Worm (Caenorhabditis elegans) whole organism, mixed stage, embryonic: ENCODE results near the gene lgc-25.

Experiments used
- M03D4.4 ChIP-seq: sonication (generic microtip); optimal IDR thresholded peaks from 2 replicates; lab custom pipeline; 2017; ENCODE audit warnings: mild to moderate bottlenecking, missing genetic modification characterization, missing compliant biosample characterization
- bed-3 ChIP-seq: fragments of 200-800 bp; sonication (Bioruptor generic); optimal IDR thresholded peaks from 3 replicates; lab custom pipeline; 2018; ENCODE audit warnings: mild to moderate bottlenecking, missing genetic modification characterization, moderate library complexity, missing compliant biosample characterization
- blmp-1 ChIP-seq: fragments of 150-350 bp; optimal IDR thresholded peaks from 2 replicates; lab custom pipeline; 2014; ENCODE audit warnings: missing biosample characterization, missing genetic modification characterization
- ceh-39 ChIP-seq: fragments of 150-350 bp; optimal IDR thresholded peaks from 2 replicates; lab custom pipeline; 2014; ENCODE audit warnings: missing biosample characterization, missing genetic modification characterization
- ceh-43 ChIP-seq: fragments of 200-800 bp; sonication (Bioruptor generic); optimal IDR thresholded peaks from 2 replicates; lab custom pipeline; 2018; ENCODE audit warnings: mild to moderate bottlenecking, missing genetic modification characterization, moderate library complexity, missing compliant biosample characterization
- ceh-83 ChIP-seq: fragments of 200-800 bp; sonication (Bioruptor generic); optimal IDR thresholded peaks from 2 replicates; lab custom pipeline; 2018; ENCODE audit warnings: mild to moderate bottlenecking, missing genetic modification characterization, missing compliant biosample characterization
- ces-1 ChIP-seq: fragments of 150-350 bp; optimal IDR thresholded peaks from 2 replicates; lab custom pipeline; 2014; ENCODE audit warnings: missing biosample characterization, missing genetic modification reagents, missing genetic modification characterization
- cnd-1 ChIP-seq: fragments of 200-800 bp; sonication (Bioruptor generic); optimal IDR thresholded peaks from 2 replicates; lab custom pipeline; 2018; ENCODE audit warnings: mild to moderate bottlenecking, missing genetic modification characterization, missing compliant biosample characterization
- drap-1 ChIP-seq: fragments of 200-800 bp; sonication (Bioruptor generic); optimal IDR thresholded peaks from 3 replicates; lab custom pipeline; 2018; ENCODE audit warnings: mild to moderate bottlenecking, missing genetic modification characterization, missing compliant biosample characterization
- elt-1 ChIP-seq: sonication (generic microtip); optimal IDR thresholded peaks from 2 replicates; lab custom pipeline; 2017; ENCODE audit warnings: missing genetic modification characterization, mild to moderate bottlenecking, missing compliant biosample characterization, antibody characterized with exemption, moderate library complexity, borderline replicate concordance; ENCODE audit not compliant: insufficient read depth
- flh-1 ChIP-seq: fragments of 200-800 bp; sonication (Bioruptor generic); optimal IDR thresholded peaks from 2 replicates; lab custom pipeline; 2018; ENCODE audit warnings: mild to moderate bottlenecking, missing genetic modification characterization, moderate library complexity, missing compliant biosample characterization
- ham-2 ChIP-seq: fragments of 200-800 bp; sonication (Bioruptor generic); optimal IDR thresholded peaks from 2 replicates; lab custom pipeline; 2018; ENCODE audit warnings: mild to moderate bottlenecking, missing genetic modification characterization, missing compliant biosample characterization
- hlh-1 ChIP-seq: fragments of 150-350 bp; optimal IDR thresholded peaks from 2 replicates; lab custom pipeline; 2014; ENCODE audit warnings: missing biosample characterization, missing genetic modification reagents, missing genetic modification characterization
- lin-13 ChIP-seq: fragments of 150-350 bp; optimal IDR thresholded peaks from 2 replicates; lab custom pipeline; 2014; ENCODE audit warnings: missing biosample characterization, missing genetic modification characterization
- lin-32 ChIP-seq: fragments of 200-800 bp; sonication (Bioruptor generic); optimal IDR thresholded peaks from 2 replicates; lab custom pipeline; 2018; ENCODE audit warnings: mild to moderate bottlenecking, missing genetic modification characterization, missing compliant biosample characterization
- lsy-2 ChIP-seq: fragments of 150-350 bp; optimal IDR thresholded peaks from 2 replicates; lab custom pipeline; 2014; ENCODE audit warnings: missing biosample characterization, missing genetic modification characterization
- mab-5 ChIP-seq: fragments of 150-350 bp; optimal IDR thresholded peaks from 2 replicates; lab custom pipeline; 2014; ENCODE audit warnings: missing biosample characterization, missing genetic modification characterization
- mep-1 ChIP-seq: fragments of 150-350 bp; optimal IDR thresholded peaks from 2 replicates; lab custom pipeline; 2017; ENCODE audit warnings: missing biosample characterization, missing genetic modification reagents, missing genetic modification characterization, inconsistent platforms
- mls-2 ChIP-seq: sonication (generic microtip); optimal IDR thresholded peaks from 2 replicates; lab custom pipeline; 2016; ENCODE audit warnings: mild to moderate bottlenecking, missing genetic modification characterization, moderate library complexity, missing compliant biosample characterization
- nhr-12 ChIP-seq: fragments of 150-350 bp; optimal IDR thresholded peaks from 2 replicates; lab custom pipeline; 2014; ENCODE audit warnings: missing biosample characterization, missing genetic modification characterization
- nhr-2 ChIP-seq: fragments of 150-350 bp; optimal IDR thresholded peaks from 2 replicates; lab custom pipeline; 2014; ENCODE audit warnings: missing biosample characterization, missing genetic modification characterization
- nhr-237 ChIP-seq: fragments of 150-350 bp; optimal IDR thresholded peaks from 2 replicates; lab custom pipeline; 2014; ENCODE audit warnings: missing biosample characterization, missing genetic modification characterization
- nhr-28 ChIP-seq: fragments of 150-350 bp; optimal IDR thresholded peaks from 2 replicates; lab custom pipeline; 2014; ENCODE audit warnings: missing biosample characterization, missing genetic modification characterization
- nhr-76 ChIP-seq: sonication (generic microtip); optimal IDR thresholded peaks from 2 replicates; lab custom pipeline; 2017; ENCODE audit warnings: missing biosample characterization, missing genetic modification characterization
- pha-4 ChIP-seq: fragments of 150-350 bp; optimal IDR thresholded peaks from 2 replicates; lab custom pipeline; 2018; ENCODE audit warnings: missing biosample characterization, missing genetic modification reagents, missing genetic modification characterization
- sem-2 ChIP-seq: fragments of 200-800 bp; sonication (Bioruptor generic); optimal IDR thresholded peaks from 2 replicates; lab custom pipeline; 2018; ENCODE audit warnings: mild to moderate bottlenecking, missing genetic modification characterization, missing compliant biosample characterization
- snpc-4 ChIP-seq: fragments of 150-350 bp; optimal IDR thresholded peaks from 2 replicates; lab custom pipeline; 2014; ENCODE audit warnings: missing biosample characterization, missing genetic modification characterization
- sptf-1 ChIP-seq: sonication (generic microtip); optimal IDR thresholded peaks from 2 replicates; lab custom pipeline; 2017; ENCODE audit warnings: mild to moderate bottlenecking, missing genetic modification characterization, moderate library complexity, missing compliant biosample characterization
- tbx-8 ChIP-seq: fragments of 200-800 bp; sonication (Bioruptor generic); optimal IDR thresholded peaks from 2 replicates; lab custom pipeline; 2018; ENCODE audit warnings: mild to moderate bottlenecking, missing genetic modification characterization, moderate library complexity, missing compliant biosample characterization
- unc-39 ChIP-seq: fragments of 150-350 bp; optimal IDR thresholded peaks from 2 replicates; lab custom pipeline; 2014; ENCODE audit warnings: missing biosample characterization, missing genetic modification characterization
- unc-62 ChIP-seq: fragments of 150-350 bp; optimal IDR thresholded peaks from 2 replicates; lab custom pipeline; 2014; ENCODE audit warnings: missing biosample characterization, missing genetic modification reagents, missing genetic modification characterization
- zip-8 ChIP-seq: fragments of 150-350 bp; optimal IDR thresholded peaks from 2 replicates; lab custom pipeline; 2014; ENCODE audit warnings: missing biosample characterization, missing genetic modification characterization
- ztf-11 ChIP-seq: fragments of 150-350 bp; optimal IDR thresholded peaks from 2 replicates; lab custom pipeline; 2014; ENCODE audit warnings: missing biosample characterization, missing genetic modification characterization

Gene lgc-25

ce11 chrX:14186466-14186865 lies 24.9 kb upstream of the lgc-25 start, which contains the start of gene ceh-36:
TSS of gene ceh-36 (minus strand) at chrX:14186566.
- TF ChIP-seq snpc-4 (tag; lab: Kevin White, UChicago): no peak
- TF ChIP-seq nhr-12: no peak
- no peak for TF ChIP-seq ceh-43 (GFP tag; lab: Kevin White, UChicago)
- no peak for TF ChIP-seq lin-13 (tag; lab: Kevin White, UChicago)
- TF ChIP-seq ztf-11: no peak
- no peak for TF ChIP-seq mls-2
- no peak for TF ChIP-seq nhr-237
- TF ChIP-seq M03D4.4: no peak
- no peak for TF ChIP-seq mep-1 (tag; lab: Kevin White, UChicago)
- no peak for TF ChIP-seq unc-62 (GFP tag; lab: Kevin White, UChicago)
- TF ChIP-seq bed-3 (GFP tag; lab: Kevin White, UChicago): no peak
- no peak for TF ChIP-seq ceh-83 (GFP tag; lab: Kevin White, UChicago)
- no peak for TF ChIP-seq nhr-28
- no peak for TF ChIP-seq sem-2 (GFP tag; lab: Kevin White, UChicago)
- TF ChIP-seq pha-4 (tag; lab: Kevin White, UChicago): no peak

ce11 chrX:14185631-14186030 lies 24.1 kb upstream of the lgc-25 start:
- TF ChIP-seq nhr-237 (no peak), ceh-39 (tag; lab: Kevin White, UChicago) (no peak), drap-1 (GFP tag; lab: Kevin White, UChicago) (no peak), lsy-2 (tag; lab: Kevin White, UChicago) (no peak), hlh-1 (no peak), ceh-83 (GFP tag; lab: Kevin White, UChicago) (no peak), mab-5 (no peak), unc-39 (tag; lab: Kevin White, UChicago) (no peak), sem-2 (GFP tag; lab: Kevin White, UChicago) (no peak), ceh-43 (GFP tag; lab: Kevin White, UChicago) (no peak), mls-2 (no peak), nhr-12 (no peak), M03D4.4 (no peak), nhr-2 (tag; lab: Kevin White, UChicago) (no peak), lin-32 (no peak), cnd-1 (tag; lab: Kevin White, UChicago) (no peak), blmp-1 (no peak), snpc-4 (tag; lab: Kevin White, UChicago) (no peak), mep-1 (tag; lab: Kevin White, UChicago) (no peak)

ce11 chrX:14182514-14182913 lies 21.0 kb upstream of the lgc-25 start:
- TF ChIP-seq tbx-8 (GFP tag; lab: Kevin White, UChicago) (no peak), pha-4 (tag; lab: Kevin White, UChicago) (no peak), zip-8 (tag; lab: Kevin White, UChicago) (no peak), unc-62 (GFP tag; lab: Kevin White, UChicago) (no peak), mep-1 (tag; lab: Kevin White, UChicago) (no peak), M03D4.4 (no peak), sem-2 (GFP tag; lab: Kevin White, UChicago) (no peak), elt-1 (no peak), lin-32 (no peak), ztf-11 (no peak), lsy-2 (tag; lab: Kevin White, UChicago) (no peak)

- TF ChIP-seq blmp-1 (no peak), ceh-39 (tag; lab: Kevin White, UChicago) (no peak), ces-1 (no peak), nhr-12 (no peak), ztf-11 (no peak), ceh-83 (GFP tag; lab: Kevin White, UChicago) (no peak), lin-32 (no peak), mab-5 (no peak), ceh-43 (GFP tag; lab: Kevin White, UChicago) (no peak), cnd-1 (tag; lab: Kevin White, UChicago) (no peak), nhr-28 (no peak), sptf-1 (tag; lab: Kevin White, UChicago) (no peak), snpc-4 (tag; lab: Kevin White, UChicago) (no peak), unc-62 (GFP tag; lab: Kevin White, UChicago) (no peak), nhr-237 (no peak), bed-3 (GFP tag; lab: Kevin White, UChicago) (no peak), nhr-76 (tag; lab: Kevin White, UChicago) (no peak), mep-1 (tag; lab: Kevin White, UChicago) (no peak), nhr-2 (tag; lab: Kevin White, UChicago) (no peak)
These were observed 18.6 kb upstream of the lgc-25 start, which contains the start of gene C37E2.3 for ce11 chrX:14180151-14180550. TSS of gene C37E2.3 (plus strand) at chrX:14180451.

ce11 chrX:14179488-14179887 lies 18.0 kb upstream of the lgc-25 start:
- TF ChIP-seq mls-2 (no peak), ham-2 (GFP tag; lab: Kevin White, UChicago) (no peak), zip-8 (tag; lab: Kevin White, UChicago) (no peak), nhr-28 (no peak), elt-1 (no peak), unc-62 (GFP tag; lab: Kevin White, UChicago) (no peak), nhr-12 (no peak), ceh-43 (GFP tag; lab: Kevin White, UChicago) (no peak), flh-1 (no peak), hlh-1 (no peak), lsy-2 (tag; lab: Kevin White, UChicago) (no peak), ces-1 (no peak)
